Worm (Caenorhabditis elegans) whole organism, L1 larva: ENCODE results near the gene Y94H6A.12.

Source experiments
- blmp-1 ChIP-seq: fragments of 150-350 bp; optimal IDR thresholded peaks from 2 replicates; lab custom pipeline; 2014; ENCODE audit warnings: missing biosample characterization, missing genetic modification characterization
- efl-1 ChIP-seq, 4 experiments: fragments of 150-350 bp; optimal IDR thresholded peaks in 3 of 4; peaks in 1 of 4; 1 replicate in 1 of 4; 2 replicates in 3 of 4; lab custom pipeline; 2014; ENCODE audit warnings: missing biosample characterization in 2 of 4, missing genetic modification characterization in 2 of 4, missing genetic modification reagents in 2 of 4
- elt-3 ChIP-seq, 6 experiments: fragments of 150-350 bp in 1 of 6; sonication (generic microtip); optimal IDR thresholded peaks; 2 replicates each; lab custom pipeline; 2017 to 2018; ENCODE audit warnings: missing biosample characterization in 6 of 6, missing genetic modification characterization in 6 of 6, inconsistent platforms in 1 of 6
- nhr-12 ChIP-seq: sonication (generic microtip); optimal IDR thresholded peaks from 2 replicates; lab custom pipeline; 2017; ENCODE audit warnings: missing biosample characterization, missing genetic modification characterization
- pqm-1 ChIP-seq: sonication (generic microtip); optimal IDR thresholded peaks from 3 replicates; lab custom pipeline; 2017; ENCODE audit warnings: missing biosample characterization, missing genetic modification characterization
- tbx-2 ChIP-seq: sonication (generic microtip); optimal IDR thresholded peaks from 2 replicates; lab custom pipeline; 2016; ENCODE audit warnings: missing genetic modification characterization, missing compliant biosample characterization
- unc-62 ChIP-seq: fragments of 150-350 bp; optimal IDR thresholded peaks from 2 replicates; lab custom pipeline; 2014; ENCODE audit warnings: missing biosample characterization, missing genetic modification reagents, missing genetic modification characterization
- zip-4 ChIP-seq: fragments of 200-800 bp; sonication (Bioruptor generic); optimal IDR thresholded peaks from 2 replicates; lab custom pipeline; 2018; ENCODE audit warnings: mild to moderate bottlenecking, missing genetic modification characterization, moderate library complexity, missing compliant biosample characterization

ce11 chrIV:2709590-2710201, 3.1 kb downstream of the Y94H6A.12 start:
- TF ChIP-seq elt-3 (tag; optimal IDR thresholded peaks at IDR 0.05; lab: Kevin White, UChicago) (no peak), pqm-1 (tag; lab: Kevin White, UChicago) (no peak), tbx-2 (no peak), unc-62 (GFP tag; lab: Kevin White, UChicago) (no peak), zip-4 (GFP tag; lab: Kevin White, UChicago) (no peak), blmp-1 (tag; lab: Kevin White, UChicago) (no peak), efl-1 (optimal IDR thresholded peaks at IDR 0.05; lab: Kevin White, UChicago) (no peak), efl-1 (GFP tag; optimal IDR thresholded peaks at IDR 0.05 in 1 of 2; lab: Kevin White, UChicago) (no peak), nhr-12 (tag; lab: Kevin White, UChicago) (no peak)
